Fruit fly (Drosophila melanogaster) whole organism, embryonic: ENCODE results near the gene SCOT.
A peak's percentile ranks its signal among the peaks of the same experiment; 100 is the strongest.

Experiments
- CG10959 ChIP-seq: fragments of 200-800 bp; sonication (Bioruptor generic); IDR thresholded peaks from 2 replicates; pipeline ENCODE4 v1.3.6; 2022; ENCODE audit warnings: missing biosample characterization, missing genetic modification characterization
- CG11456 ChIP-seq: fragments of 200-800 bp; sonication (Bioruptor generic); IDR thresholded peaks from 3 replicates; pipeline ENCODE4 v1.3.6; 2022; ENCODE audit warnings: missing biosample characterization, missing genetic modification characterization
- CG12236 ChIP-seq: fragments of 200-800 bp; sonication (Bioruptor generic); optimal IDR thresholded peaks from 2 replicates; lab custom pipeline; 2016; ENCODE audit warnings: missing biosample characterization, missing genetic modification characterization
- CG15073 ChIP-seq: fragments of 200-800 bp; sonication (Bioruptor generic); optimal IDR thresholded peaks from 2 replicates; lab custom pipeline; 2016; ENCODE audit warnings: missing biosample characterization, missing genetic modification characterization
- CG18619 ChIP-seq: fragments of 200-800 bp; sonication (Bioruptor generic); optimal IDR thresholded peaks from 3 replicates; lab custom pipeline; 2017; ENCODE audit warnings: missing biosample characterization, mild to moderate bottlenecking, missing genetic modification characterization
- CG2116 ChIP-seq: fragments of 200-800 bp; sonication (Bioruptor generic); optimal IDR thresholded peaks from 3 replicates; lab custom pipeline; 2018; ENCODE audit warnings: missing biosample characterization, mild to moderate bottlenecking, missing genetic modification characterization
- CG42726 ChIP-seq: fragments of 200-800 bp; sonication (Bioruptor generic); IDR thresholded peaks from 2 replicates; pipeline ENCODE4 v1.3.6; 2022; ENCODE audit warnings: missing biosample characterization, missing genetic modification characterization; ENCODE audit not compliant: partially characterized antibody
- Hey ChIP-seq: fragments of 200-800 bp; sonication (Bioruptor generic); optimal IDR thresholded peaks from 3 replicates; lab custom pipeline; 2018; ENCODE audit warnings: missing biosample characterization, mild to moderate bottlenecking, missing genetic modification characterization
- YL-1 ChIP-seq: fragments of 200-800 bp; sonication (Bioruptor generic); optimal IDR thresholded peaks from 3 replicates; lab custom pipeline; 2017; ENCODE audit warnings: missing biosample characterization, mild to moderate bottlenecking, missing genetic modification characterization
- jumu ChIP-seq: fragments of 200-800 bp; sonication (Bioruptor generic); optimal IDR thresholded peaks from 3 replicates; lab custom pipeline; 2016; ENCODE audit warnings: missing biosample characterization, missing genetic modification characterization
- lilli ChIP-seq: fragments of 200-800 bp; sonication (Bioruptor generic); optimal IDR thresholded peaks from 3 replicates; lab custom pipeline; 2016; ENCODE audit warnings: missing biosample characterization, missing genetic modification characterization
- seq ChIP-seq: fragments of 200-800 bp; sonication (Bioruptor generic); IDR thresholded peaks from 2 replicates; pipeline ENCODE4 v1.3.6; 2022; ENCODE audit warnings: missing biosample characterization, missing genetic modification characterization
- tna ChIP-seq: fragments of 200-800 bp; sonication (Bioruptor generic); IDR thresholded peaks from 2 replicates; pipeline ENCODE4 v1.3.6; 2022; ENCODE audit warnings: missing biosample characterization, missing genetic modification characterization; ENCODE audit not compliant: partially characterized antibody

dm6 chr3L:1920943-1921342 is 42.0 kb upstream of the SCOT start, which contains the start of gene Dbx:
- TF ChIP-seq CG42726 (GFP tag; lab: Robert Waterston, UW) = no peak
- TF ChIP-seq CG18619 = no peak
- no peak for TF ChIP-seq CG15073 (GFP tag; lab: Kevin White, UChicago)
- no peak for TF ChIP-seq Hey (tag; lab: Kevin White, UChicago)
- no peak for TF ChIP-seq jumu
- TF ChIP-seq tna (GFP tag; lab: Robert Waterston, UW) = no peak
- TF ChIP-seq CG11456 (GFP tag; lab: Robert Waterston, UW) = no peak
- TF ChIP-seq CG12236 (GFP tag; lab: Kevin White, UChicago) = no peak
- TF ChIP-seq seq (GFP tag; lab: Robert Waterston, UW) = peak; percentile 67; the same call in 1 of the 2 replicates
- TF ChIP-seq CG2116 = no peak
- no peak for TF ChIP-seq YL-1 (GFP tag; lab: Kevin White, UChicago)
- no peak for TF ChIP-seq CG10959 (GFP tag; lab: Robert Waterston, UW)
- no peak for TF ChIP-seq lilli (GFP tag; lab: Kevin White, UChicago)
